Worm (Caenorhabditis elegans) whole organism, mixed stage, embryonic: ENCODE results near the gene kup-1.

Source experiments
- ceh-83 ChIP-seq: fragments of 200-800 bp; sonication (Bioruptor generic); optimal IDR thresholded peaks from 2 replicates; lab custom pipeline; 2018; ENCODE audit warnings: mild to moderate bottlenecking, missing genetic modification characterization, missing compliant biosample characterization
- ces-1 ChIP-seq: fragments of 150-350 bp; optimal IDR thresholded peaks from 2 replicates; lab custom pipeline; 2014; ENCODE audit warnings: missing biosample characterization, missing genetic modification reagents, missing genetic modification characterization
- drap-1 ChIP-seq: fragments of 200-800 bp; sonication (Bioruptor generic); optimal IDR thresholded peaks from 3 replicates; lab custom pipeline; 2018; ENCODE audit warnings: mild to moderate bottlenecking, missing genetic modification characterization, missing compliant biosample characterization
- elt-1 ChIP-seq: sonication (generic microtip); optimal IDR thresholded peaks from 2 replicates; lab custom pipeline; 2017; ENCODE audit warnings: missing genetic modification characterization, mild to moderate bottlenecking, missing compliant biosample characterization, antibody characterized with exemption, moderate library complexity, borderline replicate concordance; ENCODE audit not compliant: insufficient read depth
- flh-1 ChIP-seq: fragments of 200-800 bp; sonication (Bioruptor generic); optimal IDR thresholded peaks from 2 replicates; lab custom pipeline; 2018; ENCODE audit warnings: mild to moderate bottlenecking, missing genetic modification characterization, moderate library complexity, missing compliant biosample characterization
- lin-13 ChIP-seq: fragments of 150-350 bp; optimal IDR thresholded peaks from 2 replicates; lab custom pipeline; 2014; ENCODE audit warnings: missing biosample characterization, missing genetic modification characterization
- mep-1 ChIP-seq: fragments of 150-350 bp; optimal IDR thresholded peaks from 2 replicates; lab custom pipeline; 2017; ENCODE audit warnings: missing biosample characterization, missing genetic modification reagents, missing genetic modification characterization, inconsistent platforms
- nhr-12 ChIP-seq: fragments of 150-350 bp; optimal IDR thresholded peaks from 2 replicates; lab custom pipeline; 2014; ENCODE audit warnings: missing biosample characterization, missing genetic modification characterization
- nhr-28 ChIP-seq: fragments of 150-350 bp; optimal IDR thresholded peaks from 2 replicates; lab custom pipeline; 2014; ENCODE audit warnings: missing biosample characterization, missing genetic modification characterization
- pha-4 ChIP-seq: fragments of 150-350 bp; optimal IDR thresholded peaks from 2 replicates; lab custom pipeline; 2018; ENCODE audit warnings: missing biosample characterization, missing genetic modification reagents, missing genetic modification characterization
- snpc-4 ChIP-seq: fragments of 150-350 bp; optimal IDR thresholded peaks from 2 replicates; lab custom pipeline; 2014; ENCODE audit warnings: missing biosample characterization, missing genetic modification characterization
- unc-39 ChIP-seq: fragments of 150-350 bp; optimal IDR thresholded peaks from 2 replicates; lab custom pipeline; 2014; ENCODE audit warnings: missing biosample characterization, missing genetic modification characterization
- unc-62 ChIP-seq: fragments of 150-350 bp; optimal IDR thresholded peaks from 2 replicates; lab custom pipeline; 2014; ENCODE audit warnings: missing biosample characterization, missing genetic modification reagents, missing genetic modification characterization
- ztf-11 ChIP-seq: fragments of 150-350 bp; optimal IDR thresholded peaks from 2 replicates; lab custom pipeline; 2014; ENCODE audit warnings: missing biosample characterization, missing genetic modification characterization

DNA sequence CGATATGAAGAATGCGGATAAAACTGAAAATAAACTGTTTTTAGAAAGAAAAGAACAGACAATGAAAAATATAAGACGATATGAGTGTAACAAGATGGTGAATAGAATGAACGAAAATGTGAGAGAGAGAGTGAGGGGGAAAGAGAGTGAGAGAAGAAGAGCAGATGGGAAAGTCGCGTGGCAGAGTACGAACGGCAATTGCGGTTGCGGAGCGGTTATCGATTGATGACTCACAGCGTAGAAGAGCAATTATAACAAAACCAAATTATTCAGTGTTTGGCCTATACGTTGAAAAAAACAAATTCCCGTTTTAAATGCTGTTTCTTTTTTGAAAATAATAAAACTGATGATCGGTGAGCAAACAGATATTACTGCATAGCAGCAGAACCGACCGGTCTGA lies 24.7 kb upstream of the kup-1 start, which contains the start of gene pqn-53:
- TF ChIP-seq nhr-28 (tag; lab: Kevin White, UChicago) (no peak), unc-62 (GFP tag; lab: Kevin White, UChicago) (no peak), drap-1 (GFP tag; lab: Kevin White, UChicago) (no peak), mep-1 (tag; lab: Kevin White, UChicago) (no peak), ztf-11 (tag; lab: Kevin White, UChicago) (no peak), unc-39 (tag; lab: Kevin White, UChicago) (no peak), ces-1 (GFP tag; lab: Kevin White, UChicago) (peak; percentile 19), lin-13 (tag; lab: Kevin White, UChicago) (no peak), pha-4 (tag; lab: Kevin White, UChicago) (no peak), ceh-83 (no peak), nhr-12 (tag; lab: Kevin White, UChicago) (no peak), flh-1 (GFP tag; lab: Kevin White, UChicago) (no peak), snpc-4 (no peak), elt-1 (tag; lab: Kevin White, UChicago) (no peak)
